Fruit fly (Drosophila melanogaster) whole organism, embryonic: ENCODE results near the gene CCDC53.

ENCODE experiments used
- Ada2b ChIP-seq: fragments of 200-800 bp; sonication (Bioruptor generic); IDR thresholded peaks from 2 replicates; pipeline ENCODE4 v1.3.6; 2022; ENCODE audit warnings: missing biosample characterization, missing genetic modification characterization
- Awh ChIP-seq: fragments of 200-800 bp; sonication (Bioruptor generic); IDR thresholded peaks from 2 replicates; pipeline ENCODE4, ENCODE4 v1.3.6; 2022; ENCODE audit warnings: missing biosample characterization, missing genetic modification characterization
- CG10147 ChIP-seq: fragments of 200-800 bp; sonication (Bioruptor generic); optimal IDR thresholded peaks from 2 replicates; lab custom pipeline; 2019; ENCODE audit warnings: missing biosample characterization, mild to moderate bottlenecking, missing genetic modification characterization, moderate library complexity
- CG10209 ChIP-seq: fragments of 200-800 bp; sonication (Bioruptor generic); optimal IDR thresholded peaks from 3 replicates; lab custom pipeline; 2017; ENCODE audit warnings: missing biosample characterization, mild to moderate bottlenecking, missing genetic modification characterization, missing genetic modification reagents
- CG10462 ChIP-seq: fragments of 200-800 bp; sonication (Bioruptor generic); optimal IDR thresholded peaks from 2 replicates; lab custom pipeline; 2016; ENCODE audit warnings: missing biosample characterization, missing genetic modification characterization
- CG11085 ChIP-seq: fragments of 200-800 bp; sonication (Bioruptor generic); IDR thresholded peaks from 2 replicates; pipeline ENCODE4 v1.3.6; 2022; ENCODE audit warnings: missing biosample characterization, missing genetic modification characterization
- CG1233 ChIP-seq: fragments of 200-800 bp; sonication (Bioruptor generic); optimal IDR thresholded peaks from 4 replicates; lab custom pipeline; 2018; ENCODE audit warnings: missing biosample characterization, mild to moderate bottlenecking, missing genetic modification characterization
- CG12391 ChIP-seq: fragments of 200-800 bp; sonication (Bioruptor generic); optimal IDR thresholded peaks from 3 replicates; lab custom pipeline; 2018; ENCODE audit warnings: missing biosample characterization, mild to moderate bottlenecking, missing genetic modification characterization, moderate library complexity
- CG12744 ChIP-seq: fragments of 200-800 bp; sonication (Bioruptor generic); optimal IDR thresholded peaks from 2 replicates; lab custom pipeline; 2016; ENCODE audit warnings: missing biosample characterization, missing genetic modification characterization
- CG13894 ChIP-seq: fragments of 200-800 bp; sonication (Bioruptor generic); optimal IDR thresholded peaks from 3 replicates; lab custom pipeline; 2018; ENCODE audit warnings: missing biosample characterization, mild to moderate bottlenecking, missing genetic modification characterization, moderate library complexity
- CG14710 ChIP-seq: fragments of 200-800 bp; sonication (Bioruptor generic); optimal IDR thresholded peaks from 3 replicates; lab custom pipeline; 2019; ENCODE audit warnings: missing biosample characterization, mild to moderate bottlenecking, missing genetic modification characterization, moderate library complexity
- CG15011 ChIP-seq: fragments of 200-800 bp; sonication (Bioruptor generic); optimal IDR thresholded peaks from 3 replicates; lab custom pipeline; 2018; ENCODE audit warnings: missing biosample characterization, mild to moderate bottlenecking, missing genetic modification characterization
- CG1602 ChIP-seq: fragments of 200-800 bp; sonication (Bioruptor generic); optimal IDR thresholded peaks from 3 replicates; lab custom pipeline; 2016; ENCODE audit warnings: missing biosample characterization, missing genetic modification characterization
- CG17802 ChIP-seq: fragments of 200-800 bp; sonication (Bioruptor generic); optimal IDR thresholded peaks from 2 replicates; lab custom pipeline; 2018; ENCODE audit warnings: missing biosample characterization, mild to moderate bottlenecking, missing genetic modification characterization, moderate library complexity
- CG18011 ChIP-seq: fragments of 200-800 bp; sonication (Bioruptor generic); optimal IDR thresholded peaks from 2 replicates; lab custom pipeline; 2017; ENCODE audit warnings: missing biosample characterization, missing genetic modification characterization, mild to moderate bottlenecking, moderate library complexity, missing genotype
- CG2120 ChIP-seq: fragments of 200-800 bp; sonication (Bioruptor generic); optimal IDR thresholded peaks from 3 replicates; lab custom pipeline; 2016; ENCODE audit warnings: missing biosample characterization, missing genetic modification characterization
- CG31224 ChIP-seq: fragments of 200-800 bp; sonication (Bioruptor generic); IDR thresholded peaks from 2 replicates; pipeline ENCODE4 v1.3.6; 2022; ENCODE audit warnings: missing biosample characterization, missing genetic modification characterization
- CG32772 ChIP-seq: fragments of 200-800 bp; sonication (Bioruptor generic); IDR thresholded peaks from 2 replicates; pipeline ENCODE4 v1.3.6; 2022; ENCODE audit warnings: missing biosample characterization, missing genetic modification characterization
- CG34376 ChIP-seq: fragments of 200-800 bp; sonication (Bioruptor generic); optimal IDR thresholded peaks from 2 replicates; lab custom pipeline; 2018; ENCODE audit warnings: missing biosample characterization, mild to moderate bottlenecking, missing genetic modification characterization
- CG43689 ChIP-seq: fragments of 200-800 bp; sonication (Bioruptor generic); IDR thresholded peaks from 2 replicates; pipeline ENCODE4 v1.3.6; 2022; ENCODE audit warnings: missing biosample characterization, missing genetic modification characterization
- CG4707 ChIP-seq: fragments of 200-800 bp; sonication (Bioruptor generic); optimal IDR thresholded peaks from 2 replicates; lab custom pipeline; 2018; ENCODE audit warnings: missing biosample characterization, mild to moderate bottlenecking, missing genetic modification characterization, moderate library complexity
- CG6175 ChIP-seq: fragments of 200-800 bp; sonication (Bioruptor generic); IDR thresholded peaks from 3 replicates; pipeline ENCODE4 v1.3.6; 2022; ENCODE audit warnings: missing biosample characterization, missing genetic modification characterization
- CG6791 ChIP-seq: fragments of 200-800 bp; sonication (Bioruptor generic); IDR thresholded peaks from 3 replicates; pipeline ENCODE4 v1.3.6; 2022; ENCODE audit warnings: missing biosample characterization, missing genetic modification characterization; ENCODE audit not compliant: partially characterized antibody
- CG7556 ChIP-seq: fragments of 200-800 bp; sonication (Bioruptor generic); optimal IDR thresholded peaks from 2 replicates; lab custom pipeline; 2017; ENCODE audit warnings: missing biosample characterization, mild to moderate bottlenecking, missing genetic modification characterization
- CG7963 ChIP-seq: fragments of 200-800 bp; sonication (Bioruptor generic); IDR thresholded peaks from 3 replicates; pipeline ENCODE4 v1.3.6; 2022; ENCODE audit warnings: missing biosample characterization, missing genetic modification characterization; ENCODE audit not compliant: partially characterized antibody
- CG9609 ChIP-seq: fragments of 200-800 bp; sonication (Bioruptor generic); optimal IDR thresholded peaks from 3 replicates; lab custom pipeline; 2016; ENCODE audit warnings: missing biosample characterization, missing genetic modification characterization
- CG9797 ChIP-seq: fragments of 200-800 bp; sonication (Bioruptor generic); optimal IDR thresholded peaks from 3 replicates; lab custom pipeline; 2018; ENCODE audit warnings: missing biosample characterization, mild to moderate bottlenecking, missing genetic modification characterization
- CoRest ChIP-seq: fragments of 200-800 bp; sonication (Bioruptor generic); optimal IDR thresholded peaks from 3 replicates; lab custom pipeline; 2018; ENCODE audit warnings: missing biosample characterization, mild to moderate bottlenecking, missing genetic modification characterization, moderate library complexity
- D19A ChIP-seq: fragments of 200-800 bp; optimal IDR thresholded peaks from 3 replicates; lab custom pipeline; 2019; ENCODE audit warnings: missing biosample characterization, mild to moderate bottlenecking, missing genetic modification characterization, moderate library complexity
- Gug ChIP-seq: fragments of 200-800 bp; sonication (Bioruptor generic); IDR thresholded peaks from 4 replicates; pipeline ENCODE4 v1.3.6; 2022; ENCODE audit warnings: missing biosample characterization, missing genetic modification characterization
- Meics ChIP-seq: fragments of 200-800 bp; sonication (Bioruptor generic); optimal IDR thresholded peaks from 2 replicates; lab custom pipeline; 2017; ENCODE audit warnings: missing biosample characterization, mild to moderate bottlenecking, missing genetic modification characterization
- Nf-YC ChIP-seq: fragments of 200-800 bp; optimal IDR thresholded peaks from 3 replicates; lab custom pipeline; 2019; ENCODE audit warnings: missing biosample characterization, mild to moderate bottlenecking, missing genetic modification characterization, moderate library complexity
- Scr ChIP-seq: fragments of 200-800 bp; sonication (Bioruptor generic); IDR thresholded peaks from 2 replicates; pipeline ENCODE4 v1.3.6; 2022; ENCODE audit warnings: missing biosample characterization, missing genetic modification characterization; ENCODE audit not compliant: partially characterized antibody
- Six4 ChIP-seq: fragments of 200-800 bp; sonication (Bioruptor generic); optimal IDR thresholded peaks from 2 replicates; lab custom pipeline; 2016; ENCODE audit warnings: missing biosample characterization, missing genetic modification characterization
- Sox100B ChIP-seq: fragments of 200-800 bp; sonication (Bioruptor generic); optimal IDR thresholded peaks from 3 replicates; lab custom pipeline; 2018; ENCODE audit warnings: missing biosample characterization, mild to moderate bottlenecking, missing genetic modification characterization
- Sox102F ChIP-seq: fragments of 200-800 bp; sonication (Bioruptor generic); optimal IDR thresholded peaks from 2 replicates; lab custom pipeline; 2018; ENCODE audit warnings: missing biosample characterization, mild to moderate bottlenecking, missing genetic modification characterization, moderate library complexity
- Taf1 ChIP-seq: fragments of 200-800 bp; sonication (Bioruptor generic); IDR thresholded peaks from 2 replicates; pipeline ENCODE4 v1.3.6; 2022; ENCODE audit warnings: missing biosample characterization, missing genetic modification characterization
- cas ChIP-seq: fragments of 200-800 bp; sonication (Bioruptor generic); IDR thresholded peaks from 2 replicates; pipeline ENCODE4 v1.3.6; 2022; ENCODE audit warnings: missing biosample characterization, missing genetic modification characterization
- chinmo ChIP-seq: fragments of 200-800 bp; sonication (Bioruptor generic); IDR thresholded peaks from 4 replicates; pipeline ENCODE4 v1.3.6; 2022; ENCODE audit warnings: missing biosample characterization, missing genetic modification characterization; ENCODE audit not compliant: partially characterized antibody
- chn ChIP-seq: fragments of 200-800 bp; sonication (Bioruptor generic); optimal IDR thresholded peaks from 2 replicates; lab custom pipeline; 2016; ENCODE audit warnings: missing biosample characterization, missing genetic modification characterization
- dysf ChIP-seq: fragments of 200-800 bp; sonication (Bioruptor generic); IDR thresholded peaks from 3 replicates; pipeline ENCODE4 v1.3.6; 2022; ENCODE audit warnings: missing biosample characterization, missing genetic modification characterization
- eve ChIP-seq, 2 experiments: fragments of >200 bp; optimal IDR thresholded peaks; 2 replicates each; lab custom pipeline; 2017; ENCODE audit warnings: missing biosample characterization in 2 of 2, missing genetic modification characterization in 2 of 2
- gt ChIP-seq: fragments of 200-800 bp; sonication (Bioruptor generic); IDR thresholded peaks from 2 replicates; pipeline ENCODE4 v1.3.6; 2022; ENCODE audit warnings: missing biosample characterization, missing genetic modification characterization
- hkb ChIP-seq, 2 experiments: fragments of 200-800 bp in 1 of 2; fragments of >200 bp in 1 of 2; sonication (Bioruptor generic) in 1 of 2; IDR thresholded peaks in 1 of 2; optimal IDR thresholded peaks in 1 of 2; 2 replicates each; pipeline versions ENCODE4 v1.3.6 to Lab custom; 2017 to 2022; ENCODE audit warnings: missing biosample characterization in 1 of 2, missing genetic modification characterization in 1 of 2
- insv ChIP-seq, 2 experiments: fragments of 200-800 bp; sonication (Bioruptor generic); optimal IDR thresholded peaks; 3 replicates each; lab custom pipeline; 2016 to 2018; ENCODE audit warnings: missing biosample characterization in 2 of 2, missing genetic modification characterization in 2 of 2
- klu ChIP-seq: fragments of 200-800 bp; sonication (Bioruptor generic); IDR thresholded peaks from 2 replicates; pipeline ENCODE4 v1.3.6; 2022; ENCODE audit warnings: missing biosample characterization, missing genetic modification characterization
- pita ChIP-seq: fragments of 200-800 bp; sonication (Bioruptor generic); optimal IDR thresholded peaks from 2 replicates; lab custom pipeline; 2017; ENCODE audit warnings: missing biosample characterization, mild to moderate bottlenecking, missing genetic modification characterization
- seq ChIP-seq: fragments of 200-800 bp; sonication (Bioruptor generic); IDR thresholded peaks from 2 replicates; pipeline ENCODE4 v1.3.6; 2022; ENCODE audit warnings: missing biosample characterization, missing genetic modification characterization
- sisA ChIP-seq: fragments of 200-800 bp; sonication (Bioruptor generic); IDR thresholded peaks from 2 replicates; pipeline ENCODE4 v1.3.6; 2022; ENCODE audit warnings: missing biosample characterization, missing genetic modification characterization
- slou ChIP-seq: fragments of 200-800 bp; sonication (Bioruptor generic); optimal IDR thresholded peaks from 3 replicates; lab custom pipeline; 2016; ENCODE audit warnings: missing biosample characterization, missing genetic modification characterization
- wor ChIP-seq: fragments of 200-800 bp; sonication (Bioruptor generic); IDR thresholded peaks from 2 replicates; pipeline ENCODE4 v1.3.6; 2022; ENCODE audit warnings: missing biosample characterization, missing genetic modification characterization

CCDC53 gene

DNA sequence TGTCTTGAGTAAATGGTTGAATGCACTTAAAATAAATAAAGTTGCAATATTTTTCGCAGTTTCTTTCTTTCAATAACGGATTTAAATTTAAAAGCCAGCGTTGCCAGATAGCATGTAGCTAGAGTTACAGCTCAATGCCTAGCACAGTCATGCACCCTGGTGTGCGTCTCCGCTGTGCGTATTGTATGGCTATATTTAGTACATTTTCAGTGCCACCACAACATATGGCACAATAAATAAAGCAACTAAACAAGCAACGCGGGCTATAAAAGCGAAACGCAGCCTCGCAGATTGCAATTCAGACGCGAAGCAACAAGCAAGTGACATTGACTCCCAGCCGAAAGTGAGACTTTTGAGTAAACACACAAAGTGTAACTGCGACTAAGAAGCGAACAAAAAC is 42.3 kb upstream of the CCDC53 start, which contains the start of gene Sirup (continued):
- TF ChIP-seq chinmo (GFP tag; lab: Robert Waterston, UW) (peak; percentile 49; the same call in 1 of the 4 replicates), CG15011 (GFP tag; lab: Kevin White, UChicago) (no peak), CG10209 (GFP tag; lab: Kevin White, UChicago) (no peak), D19A (no peak), klu (no peak), eve (GFP tag; optimal IDR thresholded peaks at IDR 0.05; lab: Kevin White, UChicago) (no peak), CG9797 (peak; percentile 50), CG4707 (GFP tag; lab: Kevin White, UChicago) (no peak), Sox100B (GFP tag; lab: Kevin White, UChicago) (no peak), CG6791 (GFP tag; lab: Robert Waterston, UW) (peak; percentile 63; the same call in 2 of the 3 replicates), CG17802 (tag; lab: Kevin White, UChicago) (no peak), CG12744 (no peak), CoRest (tag; lab: Kevin White, UChicago) (peak; percentile 32), chn (GFP tag; lab: Kevin White, UChicago) (no peak), insv (GFP tag; optimal IDR thresholded peaks at IDR 0.05; lab: Kevin White, UChicago) (peak in 1 of 2 experiments; percentile 19), CG34376 (GFP tag; lab: Kevin White, UChicago) (no peak), Awh (GFP tag; lab: Robert Waterston, UW) (no peak), CG32772 (GFP tag; lab: Robert Waterston, UW) (no peak), CG1602 (GFP tag; lab: Kevin White, UChicago) (no peak), CG14710 (peak; percentile 89), CG31224 (GFP tag; lab: Robert Waterston, UW) (no peak), CG1233 (GFP tag; lab: Kevin White, UChicago) (no peak), CG13894 (tag; lab: Kevin White, UChicago) (peak; percentile 35), CG10462 (GFP tag; lab: Kevin White, UChicago) (no peak), seq (no peak), Scr (GFP tag; lab: Robert Waterston, UW) (no peak), pita (GFP tag; lab: Kevin White, UChicago) (peak; percentile 80), slou (GFP tag; lab: Kevin White, UChicago) (no peak), Sox102F (GFP tag; lab: Kevin White, UChicago) (no peak), cas (no peak), CG12391 (tag; lab: Kevin White, UChicago) (no peak), CG7556 (GFP tag; lab: Kevin White, UChicago) (no peak), sisA (GFP tag; lab: Robert Waterston, UW) (no peak), Nf-YC (tag; lab: Kevin White, UChicago) (no peak), CG11085 (GFP tag; lab: Robert Waterston, UW) (no peak), wor (GFP tag; lab: Robert Waterston, UW) (no peak), Meics (GFP tag; lab: Kevin White, UChicago) (no peak), CG2120 (GFP tag; lab: Kevin White, UChicago) (no peak), CG10147 (GFP tag; lab: Kevin White, UChicago) (no peak), CG43689 (GFP tag; lab: Robert Waterston, UW) (no peak), CG7963 (GFP tag; lab: Robert Waterston, UW) (no peak), Taf1 (GFP tag; lab: Robert Waterston, UW) (no peak), CG18011 (GFP tag; lab: Kevin White, UChicago) (no peak), gt (GFP tag; lab: Robert Waterston, UW) (no peak), Six4 (GFP tag; lab: Kevin White, UChicago) (no peak), dysf (GFP tag; lab: Robert Waterston, UW) (no peak), Gug (GFP tag; lab: Robert Waterston, UW) (no peak), Ada2b (no peak), CG6175 (GFP tag; lab: Robert Waterston, UW) (no peak), CG9609 (GFP tag; lab: Kevin White, UChicago) (no peak), hkb (optimal IDR thresholded peaks at IDR 0.05; lab: Kevin White, UChicago) (no peak), hkb (GFP tag; IDR thresholded peaks at IDR 0.05; lab: Robert Waterston, UW) (no peak)
